Fruit fly (Drosophila melanogaster) whole organism, embryonic: ENCODE results near the gene CG2617.
A peak's percentile ranks its signal among the peaks of the same experiment; 100 is the strongest.

ENCODE experiments used
- BEAF-32 ChIP-seq: fragments of 200-800 bp; sonication (Bioruptor generic); optimal IDR thresholded peaks from 3 replicates; lab custom pipeline; 2017; ENCODE audit warnings: missing biosample characterization, missing genetic modification characterization, mild to moderate bottlenecking, moderate library complexity, missing genetic modification reagents
- Blimp-1 ChIP-seq: fragments of 200-800 bp; sonication (Bioruptor generic); optimal IDR thresholded peaks from 3 replicates; lab custom pipeline; 2018; ENCODE audit warnings: missing biosample characterization, missing genetic modification characterization, mild to moderate bottlenecking, moderate library complexity, missing genetic modification reagents
- CG10274 ChIP-seq: fragments of 200-800 bp; sonication (Bioruptor generic); optimal IDR thresholded peaks from 3 replicates; lab custom pipeline; 2017; ENCODE audit warnings: missing biosample characterization, mild to moderate bottlenecking, missing genetic modification characterization
- CG10321 ChIP-seq: fragments of 200-800 bp; sonication (Bioruptor generic); IDR thresholded peaks from 2 replicates; pipeline ENCODE4 v1.3.6; 2022; ENCODE audit warnings: missing biosample characterization, missing genetic modification characterization
- CG10366 ChIP-seq: fragments of 200-800 bp; sonication (Bioruptor generic); IDR thresholded peaks from 2 replicates; pipeline ENCODE4 v1.3.6; 2022; ENCODE audit warnings: missing biosample characterization, missing genetic modification characterization
- CG10543 ChIP-seq: fragments of 200-800 bp; sonication (Bioruptor generic); optimal IDR thresholded peaks from 3 replicates; lab custom pipeline; 2017; ENCODE audit warnings: missing biosample characterization, mild to moderate bottlenecking, missing genetic modification characterization, moderate library complexity
- CG11085 ChIP-seq: fragments of 200-800 bp; sonication (Bioruptor generic); IDR thresholded peaks from 2 replicates; pipeline ENCODE4 v1.3.6; 2022; ENCODE audit warnings: missing biosample characterization, missing genetic modification characterization
- CG11456 ChIP-seq: fragments of 200-800 bp; sonication (Bioruptor generic); IDR thresholded peaks from 3 replicates; pipeline ENCODE4 v1.3.6; 2022; ENCODE audit warnings: missing biosample characterization, missing genetic modification characterization
- CG13123 ChIP-seq: fragments of 200-800 bp; sonication (Bioruptor generic); optimal IDR thresholded peaks from 2 replicates; lab custom pipeline; 2016; ENCODE audit warnings: missing biosample characterization, missing genetic modification characterization
- CG17568 ChIP-seq: fragments of 200-800 bp; sonication (Bioruptor generic); optimal IDR thresholded peaks from 2 replicates; lab custom pipeline; 2018; ENCODE audit warnings: missing biosample characterization, mild to moderate bottlenecking, missing genetic modification characterization, moderate library complexity
- CG17829 ChIP-seq: fragments of 200-800 bp; optimal IDR thresholded peaks from 2 replicates; lab custom pipeline; 2019; ENCODE audit warnings: missing biosample characterization, mild to moderate bottlenecking, missing genetic modification characterization, moderate library complexity
- CG18764 ChIP-seq: fragments of 200-800 bp; sonication (Bioruptor generic); optimal IDR thresholded peaks from 3 replicates; lab custom pipeline; 2016; ENCODE audit warnings: missing biosample characterization, missing genetic modification characterization
- CG30020 ChIP-seq: fragments of 200-800 bp; optimal IDR thresholded peaks from 2 replicates; lab custom pipeline; 2019; ENCODE audit warnings: missing biosample characterization, mild to moderate bottlenecking, missing genetic modification characterization, moderate library complexity
- CG5953 ChIP-seq: fragments of 200-800 bp; sonication (Bioruptor generic); IDR thresholded peaks from 2 replicates; pipeline ENCODE4 v1.3.6; 2022; ENCODE audit warnings: missing biosample characterization, missing genetic modification characterization
- CG6254 ChIP-seq: fragments of 200-800 bp; sonication (Bioruptor generic); optimal IDR thresholded peaks from 3 replicates; lab custom pipeline; 2017; ENCODE audit warnings: mild to moderate bottlenecking, missing biosample characterization, missing genetic modification reagents, missing genetic modification characterization
- CG8359 ChIP-seq: fragments of 200-800 bp; sonication (Bioruptor generic); optimal IDR thresholded peaks from 2 replicates; lab custom pipeline; 2017; ENCODE audit warnings: missing biosample characterization, mild to moderate bottlenecking, missing genetic modification characterization, borderline replicate concordance
- CG9817 ChIP-seq: fragments of 200-800 bp; sonication (Bioruptor generic); optimal IDR thresholded peaks from 2 replicates; lab custom pipeline; 2018; ENCODE audit warnings: missing biosample characterization, mild to moderate bottlenecking, missing genetic modification characterization, moderate library complexity
- CG9876 ChIP-seq: fragments of 200-800 bp; sonication (Bioruptor generic); optimal IDR thresholded peaks from 2 replicates; lab custom pipeline; 2016; ENCODE audit warnings: missing biosample characterization, missing genetic modification characterization
- Camta ChIP-seq: fragments of 200-800 bp; sonication (Bioruptor generic); optimal IDR thresholded peaks from 2 replicates; lab custom pipeline; 2016; ENCODE audit warnings: missing biosample characterization, missing genetic modification characterization
- Chrac-16 ChIP-seq: fragments of 200-800 bp; sonication (Bioruptor generic); optimal IDR thresholded peaks from 3 replicates; lab custom pipeline; 2016; ENCODE audit warnings: missing biosample characterization, missing genetic modification characterization
- Gug ChIP-seq: fragments of 200-800 bp; sonication (Bioruptor generic); IDR thresholded peaks from 4 replicates; pipeline ENCODE4 v1.3.6; 2022; ENCODE audit warnings: missing biosample characterization, missing genetic modification characterization
- HLH3B ChIP-seq: fragments of 200-800 bp; sonication (Bioruptor generic); IDR thresholded peaks from 2 replicates; pipeline ENCODE4 v1.3.6; 2022; ENCODE audit warnings: missing biosample characterization, missing genetic modification characterization
- HmgD ChIP-seq: fragments of 200-800 bp; sonication (Bioruptor generic); optimal IDR thresholded peaks from 3 replicates; lab custom pipeline; 2016; ENCODE audit warnings: missing biosample characterization, missing genetic modification characterization
- Hmr ChIP-seq: fragments of 200-800 bp; sonication (Bioruptor generic); optimal IDR thresholded peaks from 3 replicates; lab custom pipeline; 2017; ENCODE audit warnings: mild to moderate bottlenecking, missing biosample characterization, missing genetic modification reagents, missing genetic modification characterization
- Hr39 ChIP-seq: fragments of >200 bp; optimal IDR thresholded peaks from 2 replicates; lab custom pipeline; 2017
- NC2α ChIP-seq: fragments of 200-800 bp; sonication (Bioruptor generic); optimal IDR thresholded peaks from 2 replicates; lab custom pipeline; 2016; ENCODE audit warnings: missing biosample characterization, missing genetic modification characterization
- Nf-YC ChIP-seq: fragments of 200-800 bp; optimal IDR thresholded peaks from 3 replicates; lab custom pipeline; 2019; ENCODE audit warnings: missing biosample characterization, mild to moderate bottlenecking, missing genetic modification characterization, moderate library complexity
- Pdp1 ChIP-seq, 2 experiments: fragments of 200-800 bp; sonication (Bioruptor generic); optimal IDR thresholded peaks; 3 replicates each; lab custom pipeline; 2016; ENCODE audit warnings: missing biosample characterization in 2 of 2, missing genetic modification characterization in 2 of 2, mild to moderate bottlenecking in 1 of 2, moderate library complexity in 1 of 2
- Ptx1 ChIP-seq: fragments of 200-800 bp; sonication (Bioruptor generic); IDR thresholded peaks from 2 replicates; pipeline ENCODE4 v1.3.6; 2022; ENCODE audit warnings: missing biosample characterization, missing genetic modification characterization
- Rx ChIP-seq: fragments of 200-800 bp; sonication (Bioruptor generic); IDR thresholded peaks from 2 replicates; pipeline ENCODE4 v1.3.6; 2022; ENCODE audit warnings: missing biosample characterization, missing genetic modification characterization
- Scr ChIP-seq: fragments of 200-800 bp; sonication (Bioruptor generic); IDR thresholded peaks from 2 replicates; pipeline ENCODE4 v1.3.6; 2022; ENCODE audit warnings: missing biosample characterization, missing genetic modification characterization; ENCODE audit not compliant: partially characterized antibody
- Spps ChIP-seq: fragments of 200-800 bp; sonication (Bioruptor generic); optimal IDR thresholded peaks from 2 replicates; lab custom pipeline; 2018; ENCODE audit warnings: missing biosample characterization, mild to moderate bottlenecking, missing genetic modification characterization
- Sry-δ ChIP-seq: fragments of 200-800 bp; sonication (Bioruptor generic); optimal IDR thresholded peaks from 2 replicates; lab custom pipeline; 2016; ENCODE audit warnings: missing biosample characterization, missing genetic modification characterization
- al ChIP-seq: fragments of 200-800 bp; sonication (Bioruptor generic); IDR thresholded peaks from 2 replicates; pipeline ENCODE4 v1.3.6; 2022; ENCODE audit warnings: missing biosample characterization, missing genetic modification characterization
- amos ChIP-seq: fragments of 200-800 bp; sonication (Bioruptor generic); IDR thresholded peaks from 2 replicates; pipeline ENCODE4 v1.3.6; 2022; ENCODE audit warnings: missing biosample characterization, missing genetic modification characterization; ENCODE audit not compliant: partially characterized antibody
- az2 ChIP-seq: fragments of 200-800 bp; sonication (Bioruptor generic); optimal IDR thresholded peaks from 3 replicates; lab custom pipeline; 2016; ENCODE audit warnings: missing biosample characterization, missing genetic modification characterization
- chm ChIP-seq: fragments of 200-800 bp; sonication (Bioruptor generic); IDR thresholded peaks from 2 replicates; pipeline ENCODE4 v1.3.6; 2022; ENCODE audit warnings: missing biosample characterization, missing genetic modification characterization
- disco-r ChIP-seq: fragments of 200-800 bp; sonication (Bioruptor generic); optimal IDR thresholded peaks from 2 replicates; lab custom pipeline; 2016; ENCODE audit warnings: missing biosample characterization, missing genetic modification characterization
- ewg ChIP-seq: fragments of 200-800 bp; sonication (Bioruptor generic); optimal IDR thresholded peaks from 3 replicates; lab custom pipeline; 2017; ENCODE audit warnings: mild to moderate bottlenecking, missing biosample characterization, missing genetic modification reagents, missing genetic modification characterization
- fd64A ChIP-seq: fragments of 200-800 bp; sonication (Bioruptor generic); optimal IDR thresholded peaks from 3 replicates; lab custom pipeline; 2018; ENCODE audit warnings: missing biosample characterization, mild to moderate bottlenecking, missing genetic modification characterization
- fd96Cb ChIP-seq: fragments of 200-800 bp; sonication (Bioruptor generic); optimal IDR thresholded peaks from 2 replicates; lab custom pipeline; 2018; ENCODE audit warnings: missing biosample characterization, mild to moderate bottlenecking, missing genetic modification characterization, moderate library complexity
- gem ChIP-seq: fragments of 200-800 bp; sonication (Bioruptor generic); optimal IDR thresholded peaks from 2 replicates; lab custom pipeline; 2019; ENCODE audit warnings: missing biosample characterization, mild to moderate bottlenecking, missing genetic modification characterization, moderate library complexity
- mam ChIP-seq: fragments of 200-800 bp; sonication (Bioruptor generic); optimal IDR thresholded peaks from 3 replicates; lab custom pipeline; 2016; ENCODE audit warnings: missing biosample characterization, missing genetic modification characterization
- pb ChIP-seq: fragments of 200-800 bp; sonication (Bioruptor generic); optimal IDR thresholded peaks from 3 replicates; lab custom pipeline; 2016; ENCODE audit warnings: missing biosample characterization, missing genetic modification characterization
- pum ChIP-seq: fragments of 200-800 bp; sonication (Bioruptor generic); optimal IDR thresholded peaks from 2 replicates; lab custom pipeline; 2016; ENCODE audit warnings: missing biosample characterization, missing genetic modification characterization
- slp2 ChIP-seq: fragments of 200-800 bp; sonication (Bioruptor generic); optimal IDR thresholded peaks from 2 replicates; lab custom pipeline; 2016; ENCODE audit warnings: missing biosample characterization, missing genetic modification characterization
- tap ChIP-seq: fragments of 200-800 bp; optimal IDR thresholded peaks from 3 replicates; lab custom pipeline; 2019; ENCODE audit warnings: missing biosample characterization, mild to moderate bottlenecking, missing genetic modification characterization, moderate library complexity
- vfl ChIP-seq: fragments of 200-800 bp; sonication (Bioruptor generic); optimal IDR thresholded peaks from 2 replicates; lab custom pipeline; 2016; ENCODE audit warnings: missing biosample characterization, missing genetic modification characterization
- wdn ChIP-seq: fragments of 200-800 bp; sonication (Bioruptor generic); IDR thresholded peaks from 2 replicates; pipeline ENCODE4 v1.3.6; 2022; ENCODE audit warnings: missing biosample characterization, missing genetic modification characterization
- yki ChIP-seq: fragments of >200 bp; optimal IDR thresholded peaks from 3 replicates; lab custom pipeline; 2018
- z ChIP-seq: fragments of 200-800 bp; sonication (Bioruptor generic); IDR thresholded peaks from 3 replicates; pipeline ENCODE4 v1.3.6; 2022; ENCODE audit warnings: missing biosample characterization, missing genetic modification characterization

Gene CG2617

dm6 chr2L:20645394-20645869 lies 36.7 kb upstream of the CG2617 start, which contains the start of the genes phr6-4 and CG2608 (continued):
- TF ChIP-seq ewg (GFP tag; lab: Kevin White, UChicago) (peak; percentile 80), CG10321 (GFP tag; lab: Robert Waterston, UW) (peak; percentile 56; the same call in 1 of the 2 replicates), z (GFP tag; lab: Robert Waterston, UW) (no peak), Hmr (GFP tag; lab: Kevin White, UChicago) (peak; percentile 95), wdn (peak; percentile 87), CG6254 (GFP tag; lab: Kevin White, UChicago) (peak; percentile 83), Blimp-1 (peak; percentile 91), BEAF-32 (GFP tag; lab: Kevin White, UChicago) (peak; percentile 25), CG13123 (peak; percentile 78), CG5953 (GFP tag; lab: Robert Waterston, UW) (peak; percentile 55; the same call in 1 of the 2 replicates), CG11085 (peak; percentile 77), Nf-YC (peak; percentile 80), CG8359 (GFP tag; lab: Kevin White, UChicago) (peak; percentile 66), Ptx1 (GFP tag; lab: Robert Waterston, UW) (peak; percentile 87), amos (no peak), Pdp1 (GFP tag; optimal IDR thresholded peaks at IDR 0.05; lab: Kevin White, UChicago) (peak; percentile 91 to 93), HmgD (GFP tag; lab: Kevin White, UChicago) (peak; percentile 60), CG11456 (peak; percentile 84), pb (GFP tag; lab: Kevin White, UChicago) (peak; percentile 51), pum (GFP tag; lab: Kevin White, UChicago) (peak; percentile 81), slp2 (peak; percentile 81), NC2α (GFP tag; lab: Kevin White, UChicago) (peak; percentile 67), CG30020 (tag; lab: Kevin White, UChicago) (peak; percentile 77), mam (GFP tag; lab: Kevin White, UChicago) (peak; percentile 91), Chrac-16 (GFP tag; lab: Kevin White, UChicago) (peak; percentile 92), al (peak; percentile 90), Rx (GFP tag; lab: Robert Waterston, UW) (peak; percentile 58; the same call in 1 of the 2 replicates), CG10543 (GFP tag; lab: Kevin White, UChicago) (peak; percentile 87), HLH3B (GFP tag; lab: Robert Waterston, UW) (peak; percentile 81), chm (GFP tag; lab: Robert Waterston, UW) (peak; percentile 82), CG9817 (tag; lab: Kevin White, UChicago) (peak; percentile 90), CG17829 (peak; percentile 94), tap (tag; lab: Kevin White, UChicago) (no peak), disco-r (GFP tag; lab: Kevin White, UChicago) (peak; percentile 75), Hr39 (lab: Kevin White, UChicago) (no peak), vfl (peak; percentile 88), Scr (GFP tag; lab: Robert Waterston, UW) (no peak), Sry-δ (GFP tag; lab: Kevin White, UChicago) (peak; percentile 36), fd64A (GFP tag; lab: Kevin White, UChicago) (peak; percentile 75), az2 (peak; percentile 95), CG9876 (peak; percentile 79), CG18764 (GFP tag; lab: Kevin White, UChicago) (peak; percentile 91), gem (tag; lab: Kevin White, UChicago) (peak; percentile 97), CG17568 (GFP tag; lab: Kevin White, UChicago) (peak; percentile 90), Camta (GFP tag; lab: Kevin White, UChicago) (peak; percentile 86), Gug (peak; percentile 85), fd96Cb (tag; lab: Kevin White, UChicago) (peak; percentile 89), yki (lab: Kevin White, UChicago) (no peak), Spps (tag; lab: Kevin White, UChicago) (peak; percentile 89), CG10274 (GFP tag; lab: Kevin White, UChicago) (peak; percentile 72), CG10366 (GFP tag; lab: Robert Waterston, UW) (peak; percentile 82)
